Fruit fly (Drosophila melanogaster) whole organism: ENCODE results near the gene CkIIalpha.

ENCODE experiments used
- CG8478 ChIP-seq: fragments of >200 bp; optimal IDR thresholded peaks from 2 replicates; lab custom pipeline; 2018; ENCODE audit warnings: inconsistent platforms
- Dll ChIP-seq: fragments of >200 bp; optimal IDR thresholded peaks from 2 replicates; lab custom pipeline; 2017
- EcR ChIP-seq, 2 experiments: fragments of >200 bp; optimal IDR thresholded peaks; 2 replicates each; lab custom pipeline; 2017; ENCODE audit warnings: missing biosample characterization in 2 of 2, missing genetic modification characterization in 2 of 2, missing genetic modification reagents in 2 of 2
- pan ChIP-seq: fragments of >200 bp; optimal IDR thresholded peaks from 2 replicates; lab custom pipeline; 2017
- psq ChIP-seq: fragments of >200 bp; optimal IDR thresholded peaks from 2 replicates; lab custom pipeline; 2017
- usp ChIP-seq: fragments of >200 bp; optimal IDR thresholded peaks from 2 replicates; lab custom pipeline; 2017; ENCODE audit warnings: missing biosample characterization, missing genetic modification characterization, mixed read lengths

The CkIIalpha gene

DNA sequence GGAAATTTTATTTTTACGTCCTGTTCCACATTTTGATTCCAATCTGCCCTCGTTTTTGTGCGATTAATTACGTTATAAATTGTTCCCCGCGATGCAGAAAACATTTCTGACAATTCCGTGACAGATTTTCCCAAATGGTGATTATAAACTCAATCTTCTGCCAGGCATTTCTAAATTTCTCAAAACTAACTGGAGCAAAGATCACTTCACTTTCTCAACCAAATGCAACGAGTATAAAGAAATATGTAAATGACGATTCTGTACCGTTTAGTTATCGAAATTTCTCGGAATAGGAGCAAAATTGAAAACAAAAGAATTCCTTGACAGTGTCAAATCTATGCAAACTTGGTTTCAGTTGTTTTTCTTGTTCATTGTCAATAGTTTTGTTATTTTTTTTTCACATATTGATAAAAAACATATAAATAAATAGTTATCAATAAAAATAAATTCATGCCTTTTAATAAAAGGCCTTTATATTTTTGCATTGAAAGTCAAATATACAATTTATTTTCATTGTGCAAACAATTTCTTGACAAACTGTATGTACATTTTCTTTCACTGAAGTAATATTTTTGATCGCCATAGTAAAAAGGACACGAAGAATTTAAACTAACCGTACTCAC is at the start of gene CkIIalpha:
Gene CkIIalpha, plus strand, starts transcription at position 270 of the 623 bp plus-strand sequence.
- no peak for TF ChIP-seq CG8478 (lab: Kevin White, UChicago)
- TF ChIP-seq psq = no peak

DNA sequence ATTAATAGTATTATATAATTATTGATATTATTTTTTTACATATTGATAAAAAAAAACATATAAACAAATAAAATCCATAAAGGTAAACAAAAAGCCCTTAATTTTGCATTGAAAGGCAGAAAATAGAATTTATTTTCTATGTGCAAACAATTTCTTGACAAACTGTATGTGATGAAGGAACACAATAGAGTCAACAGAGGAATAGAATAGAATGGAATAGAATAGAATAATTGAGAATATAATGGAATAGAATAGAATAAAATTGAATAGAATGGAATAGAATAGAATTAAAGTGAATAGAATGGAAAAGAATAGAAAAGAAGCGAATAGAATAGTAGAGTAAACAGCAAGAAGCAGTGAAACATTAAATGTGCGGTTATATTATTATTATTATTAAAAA is 15.6 kb upstream of the CkIIalpha start:
- TF ChIP-seq EcR (GFP tag; optimal IDR thresholded peaks at IDR 0.05; lab: Kevin White, UChicago) (no peak), Dll (lab: Kevin White, UChicago) (no peak), usp (GFP tag; lab: Kevin White, UChicago) (no peak), psq (no peak), pan (lab: Kevin White, UChicago) (no peak), CG8478 (lab: Kevin White, UChicago) (no peak)

DNA sequence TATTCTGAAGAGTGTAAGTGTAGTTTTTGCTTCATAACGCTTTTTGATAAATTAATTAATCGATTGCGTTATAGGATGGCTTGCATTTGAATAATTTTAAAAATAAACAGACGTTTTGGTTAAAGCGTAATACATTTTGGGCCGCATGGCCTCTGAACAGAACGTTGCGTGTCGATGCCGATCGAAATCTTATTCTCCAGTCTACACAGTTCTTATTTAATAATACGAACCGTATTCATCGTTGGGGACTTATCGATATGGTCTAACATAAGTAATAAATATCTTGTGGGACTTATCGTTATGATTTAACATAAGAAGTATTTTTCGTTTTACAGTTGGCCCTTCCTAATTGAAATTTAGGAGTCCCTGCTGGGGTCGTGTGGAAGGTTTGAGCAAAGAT is 7.9 kb upstream of the CkIIalpha start:
- TF ChIP-seq pan (lab: Kevin White, UChicago) (no peak), psq (no peak), Dll (lab: Kevin White, UChicago) (no peak), EcR (GFP tag; optimal IDR thresholded peaks at IDR 0.05; lab: Kevin White, UChicago) (no peak), usp (GFP tag; lab: Kevin White, UChicago) (no peak), CG8478 (lab: Kevin White, UChicago) (no peak)

DNA sequence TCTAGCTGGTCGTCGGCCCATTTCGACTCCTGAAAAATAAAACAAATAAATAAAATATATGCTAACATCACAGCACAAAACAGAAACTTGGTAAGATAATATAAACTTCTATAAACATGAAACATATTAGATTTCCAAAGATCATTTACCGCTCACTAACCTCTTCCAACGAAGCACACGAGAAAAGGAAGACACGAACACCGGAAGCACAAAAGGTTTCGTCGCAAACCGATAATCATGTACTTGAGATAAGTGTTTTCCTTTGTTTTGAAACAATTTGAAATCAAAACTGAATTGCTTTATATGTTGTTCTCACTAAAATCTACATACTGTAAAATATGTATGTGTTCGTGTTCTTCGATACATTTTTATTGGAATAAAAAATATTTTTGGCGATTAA is 1.6 kb upstream of the CkIIalpha start, which contains the start of gene RpL10:
Gene RpL10, minus strand, starts transcription at position 195 of the 400 bp plus-strand sequence.
- TF ChIP-seq EcR (GFP tag; optimal IDR thresholded peaks at IDR 0.05; lab: Kevin White, UChicago) (no peak), psq (no peak), Dll (lab: Kevin White, UChicago) (no peak)

dm6 chr3L:23099394-23099977 is 2.6 kb downstream of the CkIIalpha start:
- TF ChIP-seq pan (lab: Kevin White, UChicago) = no peak
- TF ChIP-seq CG8478 (lab: Kevin White, UChicago) = no peak
- no peak for TF ChIP-seq usp (GFP tag; lab: Kevin White, UChicago)
- no peak for TF ChIP-seq EcR (GFP tag; optimal IDR thresholded peaks at IDR 0.05; lab: Kevin White, UChicago)
- TF ChIP-seq Dll (lab: Kevin White, UChicago) = no peak
- no peak for TF ChIP-seq psq

dm6 chr3L:23125736-23126135 is 28.9 kb downstream of the CkIIalpha start, which contains the start of gene CG33217:
Gene CG33217 (plus strand): TSS chr3L:23126025.
- TF ChIP-seq usp (GFP tag; lab: Kevin White, UChicago) (no peak), Dll (lab: Kevin White, UChicago) (no peak), EcR (GFP tag; optimal IDR thresholded peaks at IDR 0.05; lab: Kevin White, UChicago) (no peak), CG8478 (lab: Kevin White, UChicago) (no peak), psq (no peak), pan (lab: Kevin White, UChicago) (no peak)

DNA sequence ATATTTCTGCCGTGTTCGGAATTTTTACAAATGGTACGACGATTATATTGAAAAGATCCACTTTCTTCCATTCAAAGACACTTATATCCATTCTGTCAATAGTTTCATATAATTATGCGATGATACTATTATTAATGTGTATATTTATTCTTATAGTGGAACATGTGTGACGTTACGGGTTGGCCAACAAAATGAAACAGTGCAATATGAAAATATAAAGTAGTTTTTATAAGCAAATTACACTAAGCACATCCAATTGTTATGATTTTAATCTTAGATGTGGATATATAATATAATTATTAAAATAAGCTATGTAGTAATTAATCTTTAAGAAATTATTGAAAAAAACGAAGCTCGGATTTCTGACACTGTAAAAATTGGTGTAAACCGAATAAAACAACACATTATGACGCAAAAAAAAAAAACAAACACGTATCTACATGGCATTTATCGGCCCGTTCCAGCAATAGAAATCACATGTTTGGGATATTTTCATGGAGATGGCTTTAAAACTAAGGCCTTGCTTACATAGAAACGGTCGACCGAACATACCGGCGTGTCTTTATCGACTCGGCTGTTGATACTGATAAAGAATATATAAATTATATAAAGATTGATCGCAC is 53.5 kb downstream of the CkIIalpha start, which contains the start of gene Vps11:
Gene Vps11, minus strand, starts transcription at position 203 of the 623 bp plus-strand sequence.
- TF ChIP-seq pan (lab: Kevin White, UChicago) = no peak
- TF ChIP-seq CG8478 (lab: Kevin White, UChicago) = no peak
- no peak for TF ChIP-seq psq
- TF ChIP-seq Dll (lab: Kevin White, UChicago) = no peak
- no peak for TF ChIP-seq EcR (GFP tag; optimal IDR thresholded peaks at IDR 0.05; lab: Kevin White, UChicago)
- no peak for TF ChIP-seq usp (GFP tag; lab: Kevin White, UChicago)
